Worm (Caenorhabditis elegans) whole organism, L3 larva: ENCODE results near the gene ZK218.1.

Experiments used
- R02D3.7 ChIP-seq: fragments of 150-350 bp; optimal IDR thresholded peaks from 2 replicates; lab custom pipeline; 2014; ENCODE audit warnings: missing biosample characterization, missing genetic modification characterization
- aly-2 ChIP-seq: fragments of 150-350 bp; optimal IDR thresholded peaks from 2 replicates; lab custom pipeline; 2014; ENCODE audit warnings: missing biosample characterization, missing genetic modification characterization
- ceh-28 ChIP-seq: fragments of 150-350 bp; optimal IDR thresholded peaks from 2 replicates; lab custom pipeline; 2014; ENCODE audit warnings: missing biosample characterization, missing genetic modification reagents, missing genetic modification characterization
- ceh-82 ChIP-seq: fragments of 150-350 bp; optimal IDR thresholded peaks from 2 replicates; lab custom pipeline; 2014; ENCODE audit warnings: missing biosample characterization, missing genetic modification characterization
- ceh-9 ChIP-seq: sonication (generic microtip); optimal IDR thresholded peaks from 2 replicates; lab custom pipeline; 2018; ENCODE audit warnings: missing biosample characterization, missing genetic modification characterization
- daf-12 ChIP-seq: fragments of 150-350 bp; optimal IDR thresholded peaks from 2 replicates; lab custom pipeline; 2014; ENCODE audit warnings: missing biosample characterization, missing genetic modification reagents, missing genetic modification characterization
- egl-27 ChIP-seq: sonication (generic microtip); optimal IDR thresholded peaks from 4 replicates; lab custom pipeline; 2017; ENCODE audit warnings: missing biosample characterization, missing genetic modification reagents, missing genetic modification characterization
- elt-1 ChIP-seq: fragments of 150-350 bp; optimal IDR thresholded peaks from 2 replicates; lab custom pipeline; 2014; ENCODE audit warnings: missing biosample characterization, missing genetic modification characterization
- elt-2 ChIP-seq: sonication (generic microtip); optimal IDR thresholded peaks from 2 replicates; lab custom pipeline; 2016; ENCODE audit warnings: missing genetic modification reagents, mild to moderate bottlenecking, missing genetic modification characterization, missing compliant biosample characterization
- elt-3 ChIP-seq, 3 experiments: fragments of 150-350 bp in 1 of 3; sonication (generic microtip) in 2 of 3; optimal IDR thresholded peaks; 2 replicates in 2 of 3; 4 replicates in 1 of 3; lab custom pipeline; 2014 to 2017; ENCODE audit warnings: missing biosample characterization in 3 of 3, missing genetic modification characterization in 3 of 3
- eor-1 ChIP-seq, 2 experiments: fragments of 150-350 bp; optimal IDR thresholded peaks; 2 replicates each; lab custom pipeline; 2014 to 2018; ENCODE audit warnings: missing biosample characterization in 2 of 2, missing genetic modification characterization in 2 of 2
- fkh-10 ChIP-seq: sonication (generic microtip); optimal IDR thresholded peaks from 2 replicates; lab custom pipeline; 2017; ENCODE audit warnings: missing biosample characterization, missing genetic modification reagents, missing genetic modification characterization
- fkh-2 ChIP-seq: fragments of 150-350 bp; optimal IDR thresholded peaks from 2 replicates; lab custom pipeline; 2014; ENCODE audit warnings: missing biosample characterization, missing genetic modification reagents, missing genetic modification characterization
- fos-1 ChIP-seq: fragments of 150-350 bp; optimal IDR thresholded peaks from 2 replicates; lab custom pipeline; 2014; ENCODE audit warnings: missing biosample characterization, missing genetic modification characterization
- lin-15B ChIP-seq: fragments of 150-350 bp; optimal IDR thresholded peaks from 2 replicates; lab custom pipeline; 2014; ENCODE audit warnings: missing biosample characterization, missing genetic modification characterization
- lin-39 ChIP-seq: fragments of 150-350 bp; optimal IDR thresholded peaks from 2 replicates; lab custom pipeline; 2018; ENCODE audit warnings: missing biosample characterization, missing genetic modification reagents, missing genetic modification characterization
- lsy-12 ChIP-seq: sonication (generic microtip); optimal IDR thresholded peaks from 2 replicates; lab custom pipeline; 2016; ENCODE audit warnings: mild to moderate bottlenecking, missing genetic modification characterization, missing compliant biosample characterization
- nfya-1 ChIP-seq: sonication (generic microtip); optimal IDR thresholded peaks from 2 replicates; lab custom pipeline; 2017; ENCODE audit warnings: missing genetic modification characterization, mild to moderate bottlenecking, missing compliant biosample characterization, antibody characterized with exemption, moderate library complexity; ENCODE audit not compliant: insufficient read depth
- nhr-11 ChIP-seq: fragments of 150-350 bp; optimal IDR thresholded peaks from 2 replicates; lab custom pipeline; 2014; ENCODE audit warnings: missing biosample characterization, missing genetic modification characterization
- nhr-12 ChIP-seq: fragments of 150-350 bp; optimal IDR thresholded peaks from 2 replicates; lab custom pipeline; 2014; ENCODE audit warnings: missing biosample characterization, missing genetic modification characterization
- nhr-23 ChIP-seq: fragments of 150-350 bp; optimal IDR thresholded peaks from 2 replicates; lab custom pipeline; 2014; ENCODE audit warnings: missing biosample characterization, missing genetic modification reagents, missing genetic modification characterization
- nhr-237 ChIP-seq: fragments of 150-350 bp; optimal IDR thresholded peaks from 2 replicates; lab custom pipeline; 2014; ENCODE audit warnings: missing biosample characterization, missing genetic modification characterization
- nhr-25 ChIP-seq: sonication (generic microtip); optimal IDR thresholded peaks from 2 replicates; lab custom pipeline; 2017; ENCODE audit warnings: missing biosample characterization, missing genetic modification characterization
- nhr-43 ChIP-seq: sonication (generic microtip); optimal IDR thresholded peaks from 2 replicates; lab custom pipeline; 2016; ENCODE audit warnings: mild to moderate bottlenecking, missing genetic modification characterization, missing compliant biosample characterization; ENCODE audit not compliant: poor library complexity, severe bottlenecking
- nhr-76 ChIP-seq: fragments of 150-350 bp; sonication (generic microtip); optimal IDR thresholded peaks from 5 replicates; lab custom pipeline; 2014; ENCODE audit warnings: missing biosample characterization, missing genetic modification characterization
- nhr-77 ChIP-seq: fragments of 150-350 bp; optimal IDR thresholded peaks from 2 replicates; lab custom pipeline; 2014; ENCODE audit warnings: missing biosample characterization, missing genetic modification characterization
- pha-4 ChIP-seq: fragments of 150-350 bp; optimal IDR thresholded peaks from 2 replicates; lab custom pipeline; 2014; ENCODE audit warnings: missing biosample characterization, missing genetic modification reagents, missing genetic modification characterization
- pqm-1 ChIP-seq: fragments of 150-350 bp; optimal IDR thresholded peaks from 2 replicates; lab custom pipeline; 2017; ENCODE audit warnings: missing biosample characterization, missing genetic modification characterization, inconsistent platforms
- skn-1 ChIP-seq: fragments of 150-350 bp; optimal IDR thresholded peaks from 2 replicates; lab custom pipeline; 2014; ENCODE audit warnings: missing biosample characterization, missing genetic modification characterization
- snpc-4 ChIP-seq: fragments of 150-350 bp; optimal IDR thresholded peaks from 2 replicates; lab custom pipeline; 2014; ENCODE audit warnings: missing biosample characterization, missing genetic modification characterization
- tbx-2 ChIP-seq: sonication (generic microtip); optimal IDR thresholded peaks from 2 replicates; lab custom pipeline; 2016; ENCODE audit warnings: mild to moderate bottlenecking, missing genetic modification characterization, missing compliant biosample characterization
- unc-62 ChIP-seq: fragments of 150-350 bp; sonication (generic microtip); optimal IDR thresholded peaks from 4 replicates; lab custom pipeline; 2014; ENCODE audit warnings: missing biosample characterization, missing genetic modification reagents, missing genetic modification characterization
- ztf-11 ChIP-seq: fragments of 150-350 bp; optimal IDR thresholded peaks from 2 replicates; lab custom pipeline; 2014; ENCODE audit warnings: missing biosample characterization, missing genetic modification characterization

The ZK218.1 gene

DNA sequence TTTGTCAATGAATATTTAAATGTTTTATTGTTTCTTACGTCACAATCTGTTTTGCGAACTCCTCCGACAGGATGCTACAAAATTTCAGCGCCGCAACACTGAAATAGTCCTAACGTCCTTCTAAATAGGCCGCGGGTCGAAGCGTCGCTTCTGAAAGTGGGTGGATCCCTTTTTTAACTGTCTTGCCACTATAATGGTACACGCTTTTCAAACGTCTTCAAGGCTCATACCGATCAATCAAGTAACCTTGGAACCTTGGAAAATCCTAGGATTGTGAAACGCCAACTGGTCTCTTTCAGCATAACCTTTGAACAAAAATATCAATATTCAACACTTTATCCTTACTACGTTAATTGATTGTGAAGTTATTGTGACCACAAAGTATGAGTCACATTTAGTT, 25.7 kb upstream of the ZK218.1 start:
- TF ChIP-seq ceh-28 (tag; lab: Kevin White, UChicago), result no peak
- no peak for TF ChIP-seq fkh-10 (GFP tag; lab: Kevin White, UChicago)
- TF ChIP-seq tbx-2 (tag; lab: Kevin White, UChicago), result no peak

DNA sequence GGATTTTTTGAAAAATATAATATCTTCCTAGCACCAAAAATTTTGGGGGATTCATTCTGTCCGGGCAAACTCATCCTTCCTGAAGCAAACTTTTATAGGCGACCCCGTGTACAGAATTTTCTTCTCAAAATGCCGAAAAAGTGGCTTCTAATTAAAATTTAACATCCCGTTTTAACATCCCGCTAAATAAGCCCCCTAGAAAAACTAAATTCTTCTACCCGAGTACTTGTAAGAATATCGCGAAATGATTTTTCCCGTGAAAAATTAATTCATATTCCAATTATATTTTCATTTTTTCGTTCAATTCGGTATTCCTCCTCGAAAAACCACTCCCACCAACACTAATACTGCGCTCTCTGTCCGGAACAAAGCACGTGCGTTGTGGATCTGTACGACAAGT, 23.5 kb upstream of the ZK218.1 start, which contains the start of gene T05E12.8:
T05E12.8 (plus strand) TSS at position 301 of the 400 bp plus-strand sequence.
- no peak for TF ChIP-seq skn-1
- no peak for TF ChIP-seq elt-2 (tag; lab: Kevin White, UChicago)
- no peak for TF ChIP-seq ceh-28 (tag; lab: Kevin White, UChicago)
- no peak for TF ChIP-seq daf-12 (tag; lab: Kevin White, UChicago)
- no peak for TF ChIP-seq nhr-76
- no peak for TF ChIP-seq unc-62 (GFP tag; lab: Kevin White, UChicago)
- TF ChIP-seq nhr-12 (tag; lab: Kevin White, UChicago), result no peak
- TF ChIP-seq elt-3 (tag; optimal IDR thresholded peaks at IDR 0.05; lab: Kevin White, UChicago), result no peak
- no peak for TF ChIP-seq lin-39 (tag; lab: Kevin White, UChicago)
- TF ChIP-seq lin-15B (tag; lab: Kevin White, UChicago), result no peak
- TF ChIP-seq fos-1 (tag; lab: Kevin White, UChicago), result no peak
- TF ChIP-seq tbx-2 (tag; lab: Kevin White, UChicago), result no peak
- TF ChIP-seq egl-27, result no peak
- no peak for TF ChIP-seq snpc-4 (tag; lab: Kevin White, UChicago)
- TF ChIP-seq lsy-12, result no peak
- TF ChIP-seq R02D3.7 (tag; lab: Kevin White, UChicago), result no peak
- no peak for TF ChIP-seq nhr-43 (tag; lab: Kevin White, UChicago)
- TF ChIP-seq pha-4, result no peak
- TF ChIP-seq fkh-2 (tag; lab: Kevin White, UChicago), result no peak

DNA sequence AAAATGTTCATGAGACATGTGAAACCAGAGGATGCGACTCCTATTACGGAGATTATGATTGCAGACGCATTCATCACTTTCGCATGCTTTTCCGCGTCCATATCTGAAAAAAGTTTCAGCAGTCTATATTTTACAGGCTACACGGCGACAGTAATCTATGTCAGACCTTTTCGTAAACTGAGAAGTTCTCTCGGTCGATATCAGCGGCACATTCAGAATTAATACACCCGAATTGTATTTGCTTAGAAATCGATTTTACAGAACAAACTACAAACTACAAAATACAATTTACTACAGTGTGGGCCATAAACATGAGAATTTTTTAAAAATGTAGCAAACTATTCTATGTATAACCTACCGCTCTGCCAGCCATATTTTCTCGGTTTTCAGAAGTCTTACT, 20.8 kb upstream of the ZK218.1 start, which contains the start of gene srbc-14:
srbc-14 (minus strand) TSS at position 101 of the 400 bp plus-strand sequence.
- TF ChIP-seq pqm-1 (tag; lab: Kevin White, UChicago) (no peak), nfya-1 (tag; lab: Kevin White, UChicago) (no peak), egl-27 (no peak), nhr-43 (tag; lab: Kevin White, UChicago) (no peak), elt-1 (tag; lab: Kevin White, UChicago) (no peak), nhr-23 (no peak), ceh-82 (tag; lab: Kevin White, UChicago) (no peak), nhr-77 (tag; lab: Kevin White, UChicago) (no peak), aly-2 (tag; lab: Kevin White, UChicago) (no peak), nhr-237 (tag; lab: Kevin White, UChicago) (no peak)

DNA sequence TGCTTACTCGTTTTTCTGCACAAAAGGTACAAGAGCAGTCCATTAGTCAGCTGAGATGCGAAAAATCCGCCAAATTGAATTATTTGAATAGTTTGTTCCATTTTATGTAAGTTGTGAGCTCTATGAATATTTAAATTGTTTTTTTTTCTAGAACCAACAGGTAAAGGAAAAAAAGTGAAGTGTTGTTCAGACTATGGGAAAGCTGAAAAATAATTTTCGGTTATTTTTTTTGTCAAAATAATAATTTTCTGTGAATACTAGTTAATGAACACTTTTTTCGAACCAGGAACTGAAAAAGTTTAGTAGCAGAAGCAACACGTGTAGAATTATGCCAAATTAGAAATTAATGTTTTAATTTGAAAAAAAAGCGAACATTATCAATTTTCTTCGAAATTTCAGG, 16.5 kb upstream of the ZK218.1 start, which contains the start of gene str-125:
str-125 (minus strand) TSS at position 101 of the 400 bp plus-strand sequence.
- TF ChIP-seq pha-4 (no peak), ceh-28 (tag; lab: Kevin White, UChicago) (no peak), ceh-9 (tag; lab: Kevin White, UChicago) (no peak), nhr-23 (no peak), nhr-25 (tag; lab: Kevin White, UChicago) (no peak)
- TF ChIP-seq, all 47 proteins: peak for 0

DNA sequence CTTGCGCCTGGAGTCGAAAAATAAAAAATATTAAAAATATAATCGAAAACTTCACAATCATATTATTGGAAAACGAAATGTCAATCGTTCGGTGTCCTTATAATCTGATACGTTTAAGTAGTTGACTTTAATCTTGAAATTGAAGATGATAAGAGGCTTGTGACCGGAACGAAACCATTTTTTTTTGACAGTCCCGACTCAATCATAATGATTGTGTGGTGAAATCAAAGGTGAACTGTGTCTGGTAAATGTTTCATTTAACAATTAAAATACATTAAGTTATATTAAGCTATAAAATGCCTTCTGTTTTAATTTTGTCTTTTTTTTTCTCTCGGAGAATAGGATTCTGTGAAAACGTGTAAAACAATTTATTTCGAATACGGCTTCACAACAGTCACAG, 14.5 kb upstream of the ZK218.1 start, which contains the start of gene T05E12.3:
T05E12.3 (minus strand) TSS at position 101 of the 400 bp plus-strand sequence.
- TF ChIP-seq egl-27 (no peak), daf-12 (tag; lab: Kevin White, UChicago) (no peak), unc-62 (GFP tag; lab: Kevin White, UChicago) (no peak), fkh-10 (GFP tag; lab: Kevin White, UChicago) (no peak), eor-1 (tag; optimal IDR thresholded peaks at IDR 0.05; lab: Kevin White, UChicago) (no peak), ztf-11 (tag; lab: Kevin White, UChicago) (no peak), elt-3 (tag; optimal IDR thresholded peaks at IDR 0.05; lab: Kevin White, UChicago) (no peak), tbx-2 (tag; lab: Kevin White, UChicago) (no peak), nhr-11 (tag; lab: Kevin White, UChicago) (no peak)
